Fruit fly (Drosophila melanogaster) whole organism, embryonic: Measurements from ENCODE around the gene CG33181.

ENCODE experiments used
- Bgb ChIP-seq: fragments of 200-800 bp; sonication (Bioruptor generic); IDR thresholded peaks from 2 replicates; pipeline ENCODE4 v1.3.6; 2022; ENCODE audit warnings: missing biosample characterization, missing genetic modification characterization; ENCODE audit not compliant: partially characterized antibody
- CG10543 ChIP-seq: fragments of 200-800 bp; sonication (Bioruptor generic); optimal IDR thresholded peaks from 3 replicates; lab custom pipeline; 2017; ENCODE audit warnings: missing biosample characterization, mild to moderate bottlenecking, missing genetic modification characterization, moderate library complexity
- CG11560 ChIP-seq: fragments of 200-800 bp; sonication (Bioruptor generic); IDR thresholded peaks from 3 replicates; pipeline ENCODE4 v1.3.6; 2022; ENCODE audit warnings: missing biosample characterization, missing genetic modification characterization
- CG12104 ChIP-seq: fragments of 200-800 bp; sonication (Bioruptor generic); optimal IDR thresholded peaks from 3 replicates; lab custom pipeline; 2016; ENCODE audit warnings: missing biosample characterization, missing genetic modification characterization
- CG12155 ChIP-seq: fragments of 200-800 bp; sonication (Bioruptor generic); optimal IDR thresholded peaks from 3 replicates; lab custom pipeline; 2016; ENCODE audit warnings: missing biosample characterization, missing genetic modification characterization
- CG12391 ChIP-seq: fragments of 200-800 bp; sonication (Bioruptor generic); optimal IDR thresholded peaks from 3 replicates; lab custom pipeline; 2018; ENCODE audit warnings: missing biosample characterization, mild to moderate bottlenecking, missing genetic modification characterization, moderate library complexity
- CG12659 ChIP-seq: fragments of 200-800 bp; sonication (Bioruptor generic); optimal IDR thresholded peaks from 3 replicates; lab custom pipeline; 2017; ENCODE audit warnings: mild to moderate bottlenecking, missing biosample characterization, missing genetic modification reagents, missing genetic modification characterization
- CG13894 ChIP-seq: fragments of 200-800 bp; sonication (Bioruptor generic); optimal IDR thresholded peaks from 3 replicates; lab custom pipeline; 2018; ENCODE audit warnings: missing biosample characterization, mild to moderate bottlenecking, missing genetic modification characterization, moderate library complexity
- CG14710 ChIP-seq: fragments of 200-800 bp; sonication (Bioruptor generic); optimal IDR thresholded peaks from 3 replicates; lab custom pipeline; 2019; ENCODE audit warnings: missing biosample characterization, mild to moderate bottlenecking, missing genetic modification characterization, moderate library complexity
- CG15479 ChIP-seq: fragments of 200-800 bp; sonication (Bioruptor generic); optimal IDR thresholded peaks from 3 replicates; lab custom pipeline; 2019; ENCODE audit warnings: missing biosample characterization, mild to moderate bottlenecking, missing genetic modification characterization, moderate library complexity
- CG15601 ChIP-seq: fragments of 200-800 bp; sonication (Bioruptor generic); optimal IDR thresholded peaks from 3 replicates; lab custom pipeline; 2019; ENCODE audit warnings: missing biosample characterization, mild to moderate bottlenecking, missing genetic modification characterization, moderate library complexity
- CG1602 ChIP-seq: fragments of 200-800 bp; sonication (Bioruptor generic); optimal IDR thresholded peaks from 3 replicates; lab custom pipeline; 2016; ENCODE audit warnings: missing biosample characterization, missing genetic modification characterization
- CG1647 ChIP-seq: fragments of 200-800 bp; sonication (Bioruptor generic); optimal IDR thresholded peaks from 3 replicates; lab custom pipeline; 2016; ENCODE audit warnings: missing biosample characterization, missing genetic modification characterization
- CG16813 ChIP-seq: fragments of 200-800 bp; sonication (Bioruptor generic); IDR thresholded peaks from 3 replicates; pipeline ENCODE4 v1.3.6; 2022; ENCODE audit warnings: missing biosample characterization, missing genetic modification characterization; ENCODE audit not compliant: partially characterized antibody
- CG30403 ChIP-seq: fragments of 200-800 bp; sonication (Bioruptor generic); optimal IDR thresholded peaks from 3 replicates; lab custom pipeline; 2016; ENCODE audit warnings: missing biosample characterization, missing genetic modification characterization
- CG9797 ChIP-seq: fragments of 200-800 bp; sonication (Bioruptor generic); optimal IDR thresholded peaks from 3 replicates; lab custom pipeline; 2018; ENCODE audit warnings: missing biosample characterization, mild to moderate bottlenecking, missing genetic modification characterization
- CG9817 ChIP-seq: fragments of 200-800 bp; sonication (Bioruptor generic); optimal IDR thresholded peaks from 2 replicates; lab custom pipeline; 2018; ENCODE audit warnings: missing biosample characterization, mild to moderate bottlenecking, missing genetic modification characterization, moderate library complexity
- CG9932 ChIP-seq: fragments of 200-800 bp; sonication (Bioruptor generic); IDR thresholded peaks from 2 replicates; pipeline ENCODE4 v1.3.6; 2022; ENCODE audit warnings: missing biosample characterization, missing genetic modification characterization
- CTCF ChIP-seq: fragments of 200-800 bp; sonication (Bioruptor generic); optimal IDR thresholded peaks from 2 replicates; lab custom pipeline; 2017; ENCODE audit warnings: missing biosample characterization, mild to moderate bottlenecking, missing genetic modification characterization, moderate library complexity
- Chrac-16 ChIP-seq: fragments of 200-800 bp; sonication (Bioruptor generic); optimal IDR thresholded peaks from 3 replicates; lab custom pipeline; 2016; ENCODE audit warnings: missing biosample characterization, missing genetic modification characterization
- CoRest ChIP-seq: fragments of 200-800 bp; sonication (Bioruptor generic); optimal IDR thresholded peaks from 3 replicates; lab custom pipeline; 2018; ENCODE audit warnings: missing biosample characterization, mild to moderate bottlenecking, missing genetic modification characterization, moderate library complexity
- D19B ChIP-seq: fragments of 200-800 bp; sonication (Bioruptor generic); optimal IDR thresholded peaks from 2 replicates; lab custom pipeline; 2017; ENCODE audit warnings: missing biosample characterization, mild to moderate bottlenecking, missing genetic modification characterization
- HLH3B ChIP-seq: fragments of 200-800 bp; sonication (Bioruptor generic); IDR thresholded peaks from 2 replicates; pipeline ENCODE4 v1.3.6; 2022; ENCODE audit warnings: missing biosample characterization, missing genetic modification characterization
- Hmr ChIP-seq: fragments of 200-800 bp; sonication (Bioruptor generic); optimal IDR thresholded peaks from 3 replicates; lab custom pipeline; 2017; ENCODE audit warnings: mild to moderate bottlenecking, missing biosample characterization, missing genetic modification reagents, missing genetic modification characterization
- Hr51 ChIP-seq, 2 experiments: fragments of 200-800 bp; sonication (Bioruptor generic); optimal IDR thresholded peaks; 2 replicates in 1 of 2; 3 replicates in 1 of 2; lab custom pipeline; 2016 to 2018; ENCODE audit warnings: missing biosample characterization in 2 of 2, missing genetic modification characterization in 2 of 2, mild to moderate bottlenecking in 1 of 2, moderate library complexity in 1 of 2
- Hsf ChIP-seq: fragments of 200-800 bp; sonication (Bioruptor generic); optimal IDR thresholded peaks from 3 replicates; lab custom pipeline; 2016; ENCODE audit warnings: missing biosample characterization, missing genetic modification characterization
- Lhr ChIP-seq: fragments of 200-800 bp; sonication (Bioruptor generic); optimal IDR thresholded peaks from 3 replicates; lab custom pipeline; 2017; ENCODE audit warnings: mild to moderate bottlenecking, missing biosample characterization, missing genetic modification reagents, missing genetic modification characterization
- Max ChIP-seq: fragments of 200-800 bp; sonication (Bioruptor generic); optimal IDR thresholded peaks from 2 replicates; lab custom pipeline; 2016; ENCODE audit warnings: missing biosample characterization, mild to moderate bottlenecking, missing genetic modification characterization
- Myb ChIP-seq: fragments of 200-800 bp; sonication (Bioruptor generic); optimal IDR thresholded peaks from 2 replicates; lab custom pipeline; 2016; ENCODE audit warnings: missing biosample characterization, missing genetic modification characterization
- Rx ChIP-seq: fragments of 200-800 bp; sonication (Bioruptor generic); IDR thresholded peaks from 2 replicates; pipeline ENCODE4 v1.3.6; 2022; ENCODE audit warnings: missing biosample characterization, missing genetic modification characterization
- Sry-β ChIP-seq: fragments of 200-800 bp; sonication (Bioruptor generic); optimal IDR thresholded peaks from 2 replicates; lab custom pipeline; 2018; ENCODE audit warnings: missing biosample characterization, mild to moderate bottlenecking, missing genetic modification characterization, moderate library complexity
- abd-A ChIP-seq: fragments of 200-800 bp; sonication (Bioruptor generic); optimal IDR thresholded peaks from 3 replicates; lab custom pipeline; 2019; ENCODE audit warnings: missing biosample characterization, mild to moderate bottlenecking, missing genetic modification characterization, moderate library complexity
- amos ChIP-seq: fragments of 200-800 bp; sonication (Bioruptor generic); IDR thresholded peaks from 2 replicates; pipeline ENCODE4 v1.3.6; 2022; ENCODE audit warnings: missing biosample characterization, missing genetic modification characterization; ENCODE audit not compliant: partially characterized antibody
- ato ChIP-seq: fragments of 200-800 bp; sonication (Bioruptor generic); IDR thresholded peaks from 2 replicates; pipeline ENCODE4 v1.3.6; 2022; ENCODE audit warnings: missing biosample characterization, missing genetic modification characterization; ENCODE audit not compliant: partially characterized antibody
- bbx ChIP-seq: fragments of 200-800 bp; sonication (Bioruptor generic); IDR thresholded peaks from 2 replicates; pipeline ENCODE4 v1.3.6; 2022; ENCODE audit warnings: missing biosample characterization, missing genetic modification characterization; ENCODE audit not compliant: partially characterized antibody
- chn ChIP-seq: fragments of 200-800 bp; sonication (Bioruptor generic); optimal IDR thresholded peaks from 2 replicates; lab custom pipeline; 2016; ENCODE audit warnings: missing biosample characterization, missing genetic modification characterization
- dm ChIP-seq: fragments of 200-800 bp; sonication (Bioruptor generic); optimal IDR thresholded peaks from 3 replicates; lab custom pipeline; 2016; ENCODE audit warnings: missing biosample characterization, missing genetic modification characterization
- gfzf ChIP-seq: fragments of 200-800 bp; sonication (Bioruptor generic); optimal IDR thresholded peaks from 2 replicates; lab custom pipeline; 2016; ENCODE audit warnings: missing biosample characterization, mild to moderate bottlenecking, missing genetic modification characterization, moderate library complexity
- jigr1 ChIP-seq: fragments of 200-800 bp; sonication (Bioruptor generic); IDR thresholded peaks from 3 replicates; pipeline ENCODE4 v1.3.6; 2022; ENCODE audit warnings: missing biosample characterization, missing genetic modification characterization
- knrl ChIP-seq: fragments of 200-800 bp; sonication (Bioruptor generic); IDR thresholded peaks from 3 replicates; pipeline ENCODE4 v1.3.6; 2022; ENCODE audit warnings: missing biosample characterization, missing genetic modification characterization; ENCODE audit not compliant: partially characterized antibody
- pita ChIP-seq: fragments of 200-800 bp; sonication (Bioruptor generic); optimal IDR thresholded peaks from 2 replicates; lab custom pipeline; 2017; ENCODE audit warnings: missing biosample characterization, mild to moderate bottlenecking, missing genetic modification characterization
- sens ChIP-seq: fragments of 200-800 bp; sonication (Bioruptor generic); peaks from one replicate; lab custom pipeline; 2016; ENCODE audit warnings: missing biosample characterization, missing genetic modification characterization
- slbo ChIP-seq: fragments of 200-800 bp; sonication (Bioruptor generic); IDR thresholded peaks from 2 replicates; pipeline ENCODE4 v1.3.6; 2022; ENCODE audit warnings: missing biosample characterization, missing genetic modification characterization
- tgo ChIP-seq: fragments of 200-800 bp; sonication (Bioruptor generic); IDR thresholded peaks from 3 replicates; pipeline ENCODE4 v1.3.6; 2022; ENCODE audit warnings: missing biosample characterization, missing genetic modification characterization
- trem ChIP-seq: fragments of 200-800 bp; optimal IDR thresholded peaks from 3 replicates; lab custom pipeline; 2019; ENCODE audit warnings: missing biosample characterization, mild to moderate bottlenecking, missing genetic modification characterization, moderate library complexity
- zen ChIP-seq: fragments of 200-800 bp; sonication (Bioruptor generic); optimal IDR thresholded peaks from 3 replicates; lab custom pipeline; 2018; ENCODE audit warnings: missing biosample characterization, mild to moderate bottlenecking, missing genetic modification characterization, moderate library complexity
- zfh1 ChIP-seq: fragments of 200-800 bp; sonication (Bioruptor generic); IDR thresholded peaks from 3 replicates; pipeline ENCODE4 v1.3.6; 2022; ENCODE audit warnings: missing biosample characterization, missing genetic modification characterization

The CG33181 gene

DNA sequence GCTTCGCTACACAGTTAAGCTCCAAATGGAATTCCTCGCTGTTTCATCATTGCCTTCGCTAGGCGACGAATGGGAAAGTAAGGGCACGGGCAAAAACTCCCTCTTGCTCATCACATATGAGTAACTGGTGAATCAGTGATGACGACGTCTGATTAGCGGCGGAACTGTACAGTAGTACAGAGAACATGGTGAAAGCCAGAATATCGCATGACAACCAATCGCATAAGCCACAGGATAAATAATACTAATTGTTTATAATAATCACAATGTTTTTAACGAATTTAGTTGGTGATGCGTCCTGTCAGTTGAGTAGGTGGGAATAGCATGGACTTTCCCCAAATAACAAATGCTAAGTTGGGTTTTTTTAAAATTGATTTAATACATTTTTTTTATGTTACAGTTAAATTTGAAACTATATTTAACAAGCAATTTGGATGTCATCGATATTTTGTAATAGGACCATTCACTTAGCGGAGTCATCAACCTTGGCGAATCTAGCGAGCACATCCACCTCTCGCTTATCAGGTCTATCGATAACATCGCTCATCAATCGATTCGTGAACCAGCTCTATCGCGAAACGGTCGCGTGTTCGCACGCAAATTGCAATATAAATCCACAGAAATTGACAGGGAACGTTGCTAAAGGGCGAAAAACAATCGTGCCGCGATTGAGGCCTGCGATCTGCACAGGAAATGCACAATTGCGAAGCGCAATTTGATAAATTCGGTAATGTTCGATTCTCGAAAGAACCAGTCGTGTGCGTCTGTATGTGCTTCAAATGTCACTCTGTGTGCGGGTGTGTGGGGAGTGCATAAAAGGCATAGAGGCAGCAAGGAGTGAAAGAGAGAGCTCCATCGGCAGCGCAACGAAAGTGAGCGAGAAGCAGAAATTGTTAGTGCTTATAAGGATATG, 71.2 kb downstream of the CG33181 start, which contains the start of the genes CG12112 and Trf4-1 (continued):
- TF ChIP-seq CG9817 (tag; lab: Kevin White, UChicago): peak; percentile 5
- TF ChIP-seq jigr1 (GFP tag; lab: Robert Waterston, UW): peak; percentile 64; the same call in 1 of the 3 replicates
- no peak for TF ChIP-seq tgo (GFP tag; lab: Robert Waterston, UW)
- TF ChIP-seq Hsf (GFP tag; lab: Kevin White, UChicago): peak; percentile 19
- TF ChIP-seq Myb (GFP tag; lab: Kevin White, UChicago): peak; percentile 88
- peak; percentile 31 for TF ChIP-seq Max (GFP tag; lab: Kevin White, UChicago)
- TF ChIP-seq CG15479 (GFP tag; lab: Kevin White, UChicago): peak; percentile 91
- TF ChIP-seq HLH3B (GFP tag; lab: Robert Waterston, UW): no peak
- peak; percentile 55 for TF ChIP-seq CG12155 (GFP tag; lab: Kevin White, UChicago)
- peak; percentile 11 for TF ChIP-seq CG12104
- peak; percentile 37 for TF ChIP-seq CoRest (tag; lab: Kevin White, UChicago)
- peak; percentile 6 for TF ChIP-seq CG1647 (GFP tag; lab: Kevin White, UChicago)
- TF ChIP-seq CG30403 (GFP tag; lab: Kevin White, UChicago): peak; percentile 29
- peak; percentile 80 for TF ChIP-seq pita
- TF ChIP-seq amos (GFP tag; lab: Robert Waterston, UW): peak; percentile 80
- TF ChIP-seq Hr51 (GFP tag; optimal IDR thresholded peaks at IDR 0.05; lab: Kevin White, UChicago): peak; percentile 9 to 31
- peak; percentile 31 for TF ChIP-seq zen (tag; lab: Kevin White, UChicago)
- peak; percentile 66 for TF ChIP-seq abd-A
- peak; percentile 46 for TF ChIP-seq CG15601
- TF ChIP-seq D19B (GFP tag; lab: Kevin White, UChicago): no peak
- peak; percentile 49 for TF ChIP-seq Hmr (GFP tag; lab: Kevin White, UChicago)
- TF ChIP-seq CG12659 (GFP tag; lab: Kevin White, UChicago): peak; percentile 56
- peak; percentile 79 for TF ChIP-seq sens (GFP tag; lab: Kevin White, UChicago)
- peak; percentile 61 for TF ChIP-seq CG14710
- peak; percentile 63 for TF ChIP-seq gfzf
- TF ChIP-seq CG9932 (GFP tag; lab: Robert Waterston, UW): peak; percentile 42; the same call in 1 of the 2 replicates
- peak; percentile 48; the same call in 2 of the 3 replicates for TF ChIP-seq CG11560
- peak; percentile 10 for TF ChIP-seq CG12391
- peak; percentile 71 for TF ChIP-seq Lhr (GFP tag; lab: Kevin White, UChicago)
- peak; percentile 7 for TF ChIP-seq CG1602 (GFP tag; lab: Kevin White, UChicago)
- TF ChIP-seq ato (GFP tag; lab: Robert Waterston, UW): peak; percentile 50; the same call in 1 of the 2 replicates
- TF ChIP-seq trem: peak; percentile 49
- TF ChIP-seq Rx (GFP tag; lab: Robert Waterston, UW): no peak
- peak; percentile 71 for TF ChIP-seq bbx (GFP tag; lab: Robert Waterston, UW)
- peak; percentile 79 for TF ChIP-seq knrl
- peak; percentile 76 for TF ChIP-seq CG9797 (GFP tag; lab: Kevin White, UChicago)
- TF ChIP-seq CTCF (GFP tag; lab: Kevin White, UChicago): peak; percentile 46
- 0 out of 2 replicates have a peak, but pooled peaks have one; percentile 38 for TF ChIP-seq slbo (GFP tag; lab: Robert Waterston, UW)
- TF ChIP-seq CG10543 (GFP tag; lab: Kevin White, UChicago): peak; percentile 35
- peak; percentile 81 for TF ChIP-seq dm (GFP tag; lab: Kevin White, UChicago)
- TF ChIP-seq Bgb (GFP tag; lab: Robert Waterston, UW): peak; percentile 83
- TF ChIP-seq zfh1: 0 out of 3 replicates have a peak, but pooled peaks have one; percentile 34
- TF ChIP-seq Sry-β (GFP tag; lab: Kevin White, UChicago): peak; percentile 89
- no peak for TF ChIP-seq chn (GFP tag; lab: Kevin White, UChicago)
- peak; percentile 79 for TF ChIP-seq CG16813 (GFP tag; lab: Robert Waterston, UW)
- peak; percentile 30 for TF ChIP-seq Chrac-16 (GFP tag; lab: Kevin White, UChicago)
- TF ChIP-seq CG13894: peak; percentile 60
